Worm (Caenorhabditis elegans): ENCODE data around the gene F40F9.10.

ce11 chrV:9663948-9664347 lies 49.5 kb downstream of the F40F9.10 start:
- TF ChIP-seq ets-4 (tag; optimal IDR thresholded peaks at IDR 0.05) (no peak), ama-1 (optimal IDR thresholded peaks at IDR 0.05) (no peak), ahr-1 (tag; optimal IDR thresholded peaks at IDR 0.05) (no peak), nfya-1 (tag; optimal IDR thresholded peaks at IDR 0.05) (no peak), K02D7.2 (tag; optimal IDR thresholded peaks at IDR 0.05) (no peak), ceh-9 (tag; optimal IDR thresholded peaks at IDR 0.05) (no peak), nhr-11 (tag; optimal IDR thresholded peaks at IDR 0.05) (no peak)
